Worm (Caenorhabditis elegans) whole organism, mixed stage, embryonic: ENCODE results near the gene M28.8.

ENCODE experiments used
- ceh-43 ChIP-seq: fragments of 200-800 bp; sonication (Bioruptor generic); optimal IDR thresholded peaks from 2 replicates; lab custom pipeline; 2018; ENCODE audit warnings: mild to moderate bottlenecking, missing genetic modification characterization, moderate library complexity, missing compliant biosample characterization
- nhr-237 ChIP-seq: fragments of 150-350 bp; optimal IDR thresholded peaks from 2 replicates; lab custom pipeline; 2014; ENCODE audit warnings: missing biosample characterization, missing genetic modification characterization
- nhr-28 ChIP-seq: fragments of 150-350 bp; optimal IDR thresholded peaks from 2 replicates; lab custom pipeline; 2014; ENCODE audit warnings: missing biosample characterization, missing genetic modification characterization
- nhr-76 ChIP-seq: sonication (generic microtip); optimal IDR thresholded peaks from 2 replicates; lab custom pipeline; 2017; ENCODE audit warnings: missing biosample characterization, missing genetic modification characterization

DNA sequence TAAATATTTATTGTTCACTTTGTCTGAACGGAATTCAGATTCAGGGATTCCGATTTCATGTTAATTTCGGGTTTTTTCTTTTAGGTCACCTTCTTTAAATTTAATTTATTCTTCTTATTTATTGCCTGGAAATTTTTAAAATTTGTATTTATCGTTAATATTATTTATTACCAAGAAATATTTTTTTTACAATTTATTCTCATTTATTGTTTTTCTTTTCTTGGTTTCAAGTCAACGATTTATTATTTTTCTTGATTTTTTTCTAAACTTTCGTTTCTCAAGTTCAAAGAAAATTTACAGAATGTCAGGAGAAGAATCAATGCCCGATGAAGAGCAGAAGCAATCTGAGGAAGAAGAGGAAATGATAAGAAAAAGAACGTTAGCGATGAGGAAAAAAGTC lies 40.3 kb upstream of the M28.8 start, which contains the start of gene crn-3:
- TF ChIP-seq nhr-28 (tag; lab: Kevin White, UChicago): no peak
- TF ChIP-seq nhr-237: no peak
- no peak for TF ChIP-seq nhr-76 (tag; lab: Kevin White, UChicago)
- TF ChIP-seq ceh-43 (GFP tag; lab: Kevin White, UChicago): no peak
